Worm (Caenorhabditis elegans): ENCODE measurements around the gene ZK666.14.

ZK666.14 gene

ce11 chrII:10485640-10486039, 8.9 kb upstream of the ZK666.14 start:
- TF ChIP-seq F26F4.8 (GFP tag; conservative IDR thresholded peaks at IDR 0.05): no peak
- no peak for TF ChIP-seq lsy-2 (tag; optimal IDR thresholded peaks at IDR 0.05)
- TF ChIP-seq T20F7.1 (GFP tag; optimal IDR thresholded peaks at IDR 0.05): no peak
- peak; percentile 76 for TF ChIP-seq nhr-28 (tag; optimal IDR thresholded peaks at IDR 0.05)
- TF ChIP-seq nhr-10 (tag; optimal IDR thresholded peaks at IDR 0.05): no peak
- peak in 1 of 2 experiments; percentile 66 for TF ChIP-seq unc-62 (GFP tag; optimal IDR thresholded peaks at IDR 0.05 in 1 of 2)
- no peak for TF ChIP-seq unc-62 (tag; optimal IDR thresholded peaks at IDR 0.05)
- no peak for TF ChIP-seq daf-12 (tag; optimal IDR thresholded peaks at IDR 0.05)
- no peak for TF ChIP-seq Y48G9A.11 (GFP tag; IDR thresholded peaks at IDR 0.05)
- TF ChIP-seq dmd-6 (GFP tag; IDR thresholded peaks at IDR 0.05): peak; percentile 61
- peak; percentile 44 for TF ChIP-seq hlh-11 (tag; optimal IDR thresholded peaks at IDR 0.05)
- no peak for TF ChIP-seq ama-1 (optimal IDR thresholded peaks at IDR 0.05)
- TF ChIP-seq php-3 (GFP tag; IDR thresholded peaks at IDR 0.05): peak; percentile 71
- no peak for TF ChIP-seq spr-3 (GFP tag; optimal IDR thresholded peaks at IDR 0.05)
- TF ChIP-seq dmd-8 (GFP tag; IDR thresholded peaks at IDR 0.05): no peak
- no peak for TF ChIP-seq lim-7 (GFP tag; IDR thresholded peaks at IDR 0.05)
- TF ChIP-seq set-16 (GFP tag; IDR thresholded peaks at IDR 0.05): no peak
- peak; percentile 91 for TF ChIP-seq pqm-1 (tag; optimal IDR thresholded peaks at IDR 0.05)
- TF ChIP-seq R02D3.7 (tag; optimal IDR thresholded peaks at IDR 0.05): no peak
- TF ChIP-seq aha-1 (tag): peak; percentile 65
- no peak for TF ChIP-seq dve-1 (tag; optimal IDR thresholded peaks at IDR 0.05; ENCODE audit: insufficient read depth)
- TF ChIP-seq sdz-12 (GFP tag; optimal IDR thresholded peaks at IDR 0.05): no peak

ce11 chrII:10486738-10487137, 7.8 kb upstream of the ZK666.14 start, which contains the start of gene ZK666.15:
Gene ZK666.15 (plus strand): TSS chrII:10487038.
- TF ChIP-seq nhr-28 (tag; optimal IDR thresholded peaks at IDR 0.05): no peak
- no peak for TF ChIP-seq unc-39 (tag; optimal IDR thresholded peaks at IDR 0.05)
- no peak for TF ChIP-seq lim-7 (GFP tag; IDR thresholded peaks at IDR 0.05)
- no peak for TF ChIP-seq Y5F2A.4 (GFP tag; optimal IDR thresholded peaks at IDR 0.05)
- TF ChIP-seq hlh-11 (tag; optimal IDR thresholded peaks at IDR 0.05): no peak
- TF ChIP-seq madf-9 (GFP tag; conservative IDR thresholded peaks at IDR 0.05): no peak
- TF ChIP-seq F10B5.3 (tag; optimal IDR thresholded peaks at IDR 0.05): no peak
- no peak for TF ChIP-seq ztf-7 (tag; optimal IDR thresholded peaks at IDR 0.05)
- no peak for TF ChIP-seq daf-8 (GFP tag; IDR thresholded peaks at IDR 0.05)
- TF ChIP-seq fos-1 (tag; optimal IDR thresholded peaks at IDR 0.05): no peak
- TF ChIP-seq arid-1 (GFP tag; conservative IDR thresholded peaks at IDR 0.05): no peak
- TF ChIP-seq mep-1 (tag; optimal IDR thresholded peaks at IDR 0.05): no peak
- no peak for TF ChIP-seq rbr-2 (tag; optimal IDR thresholded peaks at IDR 0.05)
- no peak for TF ChIP-seq daf-19 (GFP tag; conservative IDR thresholded peaks at IDR 0.05)
- TF ChIP-seq hif-1 (tag; optimal IDR thresholded peaks at IDR 0.05): no peak
- TF ChIP-seq cey-2 (tag; optimal IDR thresholded peaks at IDR 0.05; ENCODE audit: borderline replicate concordance, insufficient read depth): no peak
- no peak for TF ChIP-seq lin-15B (tag; optimal IDR thresholded peaks at IDR 0.05)

DNA sequence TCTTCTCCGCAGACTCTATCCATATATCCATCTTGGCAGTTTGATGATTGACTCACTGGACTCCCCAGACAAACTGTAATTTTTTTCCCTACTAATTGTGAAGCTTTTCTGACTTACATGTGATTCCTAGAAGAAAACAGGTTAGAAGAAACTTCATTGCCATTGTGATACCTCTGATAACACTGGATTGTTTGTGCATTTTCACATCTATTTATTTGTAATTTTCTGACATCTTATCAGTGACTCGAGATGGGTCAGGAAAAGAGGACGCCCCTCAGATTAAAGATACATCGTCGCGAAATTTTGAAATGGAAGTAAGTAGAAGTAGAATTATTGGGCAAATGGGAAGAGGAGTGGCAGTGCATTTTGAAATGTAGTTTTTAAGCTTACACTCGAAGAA, 4.2 kb upstream of the ZK666.14 start, which contains the start of gene clec-61:
Gene clec-61 (minus strand): TSS at position 209 of the 400 bp plus-strand sequence.
- TF ChIP-seq nhr-48 (tag; optimal IDR thresholded peaks at IDR 0.05) (no peak), dmd-8 (GFP tag; IDR thresholded peaks at IDR 0.05) (no peak), dmd-9 (GFP tag; IDR thresholded peaks at IDR 0.05) (no peak), attf-4 (tag; optimal IDR thresholded peaks at IDR 0.05) (no peak), lim-7 (GFP tag; IDR thresholded peaks at IDR 0.05) (no peak), egl-43 (GFP tag; IDR thresholded peaks at IDR 0.05) (no peak), ceh-82 (tag; optimal IDR thresholded peaks at IDR 0.05) (no peak), fos-1 (tag; optimal IDR thresholded peaks at IDR 0.05) (no peak), snpc-4 (tag; optimal IDR thresholded peaks at IDR 0.05) (no peak), ztf-7 (tag; optimal IDR thresholded peaks at IDR 0.05) (no peak), F10B5.3 (tag; optimal IDR thresholded peaks at IDR 0.05) (no peak), mep-1 (tag; optimal IDR thresholded peaks at IDR 0.05) (no peak), nhr-28 (tag; optimal IDR thresholded peaks at IDR 0.05) (peak; percentile 58), vab-7 (GFP tag; IDR thresholded peaks at IDR 0.05) (no peak), daf-12 (tag; optimal IDR thresholded peaks at IDR 0.05) (no peak), pqm-1 (tag; optimal IDR thresholded peaks at IDR 0.05) (peak; percentile 23), spr-1 (tag; optimal IDR thresholded peaks at IDR 0.05) (no peak), saeg-2 (GFP tag; IDR thresholded peaks at IDR 0.05) (no peak), F49E8.2 (tag; optimal IDR thresholded peaks at IDR 0.05; ENCODE audit: borderline replicate concordance) (no peak), arid-1 (GFP tag; conservative IDR thresholded peaks at IDR 0.05) (no peak), php-3 (GFP tag; IDR thresholded peaks at IDR 0.05) (no peak), nhr-11 (tag; optimal IDR thresholded peaks at IDR 0.05) (no peak), Y48G9A.11 (GFP tag; IDR thresholded peaks at IDR 0.05) (no peak), daf-16 (GFP tag; optimal IDR thresholded peaks at IDR 0.05) (no peak), daf-16 (tag; optimal IDR thresholded peaks at IDR 0.05) (peak; percentile 87), dve-1 (tag; optimal IDR thresholded peaks at IDR 0.05; ENCODE audit: insufficient read depth) (peak; percentile 18)

All from whole organism, L4 larva.